Fruit fly (Drosophila melanogaster): ENCODE data around the gene CG32246.

DNA sequence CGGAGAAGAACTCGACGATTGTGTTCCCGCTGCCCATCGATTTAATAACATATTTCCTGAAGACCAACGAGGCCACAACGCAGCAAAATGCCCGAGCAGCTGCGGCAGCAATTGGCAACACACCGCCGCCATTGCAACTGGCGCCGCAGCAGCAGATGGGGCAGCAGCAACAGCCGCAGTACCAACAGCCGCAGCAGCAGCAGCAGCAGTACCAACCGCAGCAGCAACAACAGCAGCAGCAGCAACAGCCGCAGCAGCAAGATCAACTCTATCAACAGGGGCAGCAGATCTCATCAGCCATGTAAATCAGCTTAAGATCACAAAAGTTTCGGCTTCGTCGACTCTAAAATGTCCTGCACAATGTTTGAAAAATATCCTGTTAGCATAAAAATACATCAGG is 31.0 kb upstream of the CG32246 start:
- no peak for TF ChIP-seq CG8478 (optimal IDR thresholded peaks at IDR 0.05)
- TF ChIP-seq CTCF (optimal IDR thresholded peaks at IDR 0.05) = no peak

All from S2 (cell line).